Fruit fly (Drosophila melanogaster) whole organism, wandering third instar larva: Measurements from ENCODE around the gene Vinc.
A peak's percentile ranks its signal among the peaks of the same experiment; 100 is the strongest.

Experiments
- Abd-B ChIP-seq: fragments of >200 bp; optimal IDR thresholded peaks from 2 replicates; lab custom pipeline; 2017; ENCODE audit warnings: missing biosample characterization, missing genetic modification characterization
- CG32264 ChIP-seq: fragments of 200-800 bp; sonication (Bioruptor generic); optimal IDR thresholded peaks from 2 replicates; lab custom pipeline; 2016; ENCODE audit warnings: missing biosample characterization, missing genetic modification characterization
- CG9705 ChIP-seq: fragments of 200-800 bp; sonication (Bioruptor generic); optimal IDR thresholded peaks from 2 replicates; lab custom pipeline; 2018; ENCODE audit warnings: missing biosample characterization, mild to moderate bottlenecking, missing genetic modification characterization
- Dfd ChIP-seq: fragments of >200 bp; optimal IDR thresholded peaks from 2 replicates; lab custom pipeline; 2017; ENCODE audit warnings: missing biosample characterization, missing genetic modification characterization
- Dif ChIP-seq: fragments of 200-275, 200-300 bp; sonication (Bioruptor generic); optimal IDR thresholded peaks from 2 replicates; lab custom pipeline; 2018; ENCODE audit warnings: missing biosample characterization, missing genetic modification characterization; ENCODE audit not compliant: partially characterized antibody
- GATAd ChIP-seq: sonication (Bioruptor generic); optimal IDR thresholded peaks from 2 replicates; lab custom pipeline; 2016; ENCODE audit warnings: missing biosample characterization, missing genetic modification characterization
- HLH106 ChIP-seq: fragments of 200-800 bp; optimal IDR thresholded peaks from 3 replicates; lab custom pipeline; 2019; ENCODE audit warnings: missing biosample characterization, mild to moderate bottlenecking, missing genetic modification characterization, moderate library complexity
- Hnf4 ChIP-seq: fragments of 200-800 bp; sonication (Bioruptor generic); optimal IDR thresholded peaks from 2 replicates; lab custom pipeline; 2016; ENCODE audit warnings: missing biosample characterization, mild to moderate bottlenecking, missing genetic modification characterization
- Hr78 ChIP-seq: fragments of >200 bp; optimal IDR thresholded peaks from 2 replicates; lab custom pipeline; 2017; ENCODE audit warnings: missing biosample characterization, missing genetic modification characterization
- Hr83 ChIP-seq: fragments of 200-300 bp; sonication (Bioruptor generic); optimal IDR thresholded peaks from 2 replicates; lab custom pipeline; 2016; ENCODE audit warnings: missing biosample characterization, mild to moderate bottlenecking, missing genetic modification characterization, moderate library complexity; ENCODE audit not compliant: poor library complexity, severe bottlenecking
- Jra ChIP-seq: sonication (Bioruptor generic); optimal IDR thresholded peaks from 2 replicates; lab custom pipeline; 2016; ENCODE audit warnings: missing biosample characterization, missing genetic modification characterization
- Myc ChIP-seq: fragments of >200 bp; optimal IDR thresholded peaks from 2 replicates; lab custom pipeline; 2017
- N ChIP-seq: fragments of >200 bp; optimal IDR thresholded peaks from 2 replicates; lab custom pipeline; 2018; ENCODE audit warnings: missing biosample characterization, missing external identifiers, missing genetic modification characterization
- Rel ChIP-seq, 2 experiments: fragments of 200-800 bp; sonication (Bioruptor generic) in 1 of 2; optimal IDR thresholded peaks; 2 replicates in 1 of 2; 3 replicates in 1 of 2; lab custom pipeline; 2016 to 2019; ENCODE audit warnings: mild to moderate bottlenecking in 2 of 2, missing biosample characterization in 2 of 2, missing genetic modification characterization in 2 of 2, moderate library complexity in 1 of 2
- Sp1 ChIP-seq: fragments of 200-800 bp; sonication (Bioruptor generic); optimal IDR thresholded peaks from 3 replicates; lab custom pipeline; 2019; ENCODE audit warnings: missing biosample characterization, mild to moderate bottlenecking, missing genetic modification characterization, moderate library complexity
- Vsx2 ChIP-seq: fragments of 200-300, 225-300 bp; sonication (Bioruptor generic); optimal IDR thresholded peaks from 2 replicates; lab custom pipeline; 2018; ENCODE audit warnings: missing biosample characterization, missing genetic modification characterization; ENCODE audit not compliant: partially characterized antibody
- br ChIP-seq: fragments of 200-800 bp; sonication (Bioruptor generic); optimal IDR thresholded peaks from 2 replicates; lab custom pipeline; 2016; ENCODE audit warnings: missing biosample characterization, missing genetic modification characterization
- brk ChIP-seq: fragments of 200-800 bp; sonication (Bioruptor generic); optimal IDR thresholded peaks from 2 replicates; lab custom pipeline; 2016; ENCODE audit warnings: missing biosample characterization, mild to moderate bottlenecking, missing genetic modification characterization
- dl ChIP-seq, 2 experiments: fragments of 175-275, 200-275 bp in 1 of 2; fragments of 200-275 bp in 1 of 2; sonication (Bioruptor generic); optimal IDR thresholded peaks; lab custom pipeline; 2018; ENCODE audit warnings: mild to moderate bottlenecking in 2 of 2, missing biosample characterization in 2 of 2, missing genetic modification characterization in 2 of 2, moderate library complexity in 2 of 2; ENCODE audit not compliant: partially characterized antibody in 2 of 2, insufficient read depth in 1 of 2
- dsf ChIP-seq: sonication (Bioruptor generic); optimal IDR thresholded peaks from 2 replicates; lab custom pipeline; 2016; ENCODE audit warnings: missing biosample characterization, missing genetic modification characterization, borderline replicate concordance
- ey ChIP-seq: fragments of 200-800 bp; sonication (Bioruptor generic); optimal IDR thresholded peaks from 2 replicates; lab custom pipeline; 2016; ENCODE audit warnings: missing biosample characterization, missing genetic modification characterization
- foxo ChIP-seq, 2 experiments: fragments of 200-800 bp; sonication (Bioruptor generic); optimal IDR thresholded peaks; 2 replicates in 1 of 2; 3 replicates in 1 of 2; lab custom pipeline; 2016 to 2017; ENCODE audit warnings: missing biosample characterization in 2 of 2, missing genetic modification characterization in 2 of 2
- fru ChIP-seq: fragments of 200-800 bp; sonication (Bioruptor generic); optimal IDR thresholded peaks from 3 replicates; lab custom pipeline; 2016; ENCODE audit warnings: missing biosample characterization, mild to moderate bottlenecking, missing genetic modification characterization
- h ChIP-seq: fragments of 200-800 bp; sonication (Bioruptor generic); optimal IDR thresholded peaks from 3 replicates; lab custom pipeline; 2016; ENCODE audit warnings: missing biosample characterization, mild to moderate bottlenecking, missing genetic modification characterization
- jim ChIP-seq: fragments of 175-275, 200-325 bp; sonication (Bioruptor generic); optimal IDR thresholded peaks from 2 replicates; lab custom pipeline; 2016; ENCODE audit warnings: missing biosample characterization, mild to moderate bottlenecking, missing genetic modification characterization
- lola ChIP-seq: fragments of >200 bp; optimal IDR thresholded peaks from 2 replicates; lab custom pipeline; 2017; ENCODE audit warnings: missing biosample characterization, missing genetic modification characterization
- psq ChIP-seq: fragments of 200-800 bp; sonication (Bioruptor generic); optimal IDR thresholded peaks from 3 replicates; lab custom pipeline; 2017; ENCODE audit warnings: missing biosample characterization, mild to moderate bottlenecking, missing genetic modification characterization, moderate library complexity
- rgr ChIP-seq: fragments of 200-800 bp; sonication (Bioruptor generic); optimal IDR thresholded peaks from 3 replicates; lab custom pipeline; 2016; ENCODE audit warnings: missing biosample characterization, mild to moderate bottlenecking, missing genetic modification characterization
- sv ChIP-seq: fragments of 200-800 bp; sonication (Bioruptor generic); optimal IDR thresholded peaks from 3 replicates; lab custom pipeline; 2016; ENCODE audit warnings: missing biosample characterization, missing genetic modification characterization
- tai ChIP-seq: sonication (Bioruptor generic); optimal IDR thresholded peaks from 2 replicates; lab custom pipeline; 2016; ENCODE audit warnings: missing biosample characterization, missing genetic modification characterization
- woc ChIP-seq: sonication (Bioruptor generic); optimal IDR thresholded peaks from 2 replicates; lab custom pipeline; 2016; ENCODE audit warnings: missing biosample characterization, mild to moderate bottlenecking, missing genetic modification characterization

The Vinc gene

DNA sequence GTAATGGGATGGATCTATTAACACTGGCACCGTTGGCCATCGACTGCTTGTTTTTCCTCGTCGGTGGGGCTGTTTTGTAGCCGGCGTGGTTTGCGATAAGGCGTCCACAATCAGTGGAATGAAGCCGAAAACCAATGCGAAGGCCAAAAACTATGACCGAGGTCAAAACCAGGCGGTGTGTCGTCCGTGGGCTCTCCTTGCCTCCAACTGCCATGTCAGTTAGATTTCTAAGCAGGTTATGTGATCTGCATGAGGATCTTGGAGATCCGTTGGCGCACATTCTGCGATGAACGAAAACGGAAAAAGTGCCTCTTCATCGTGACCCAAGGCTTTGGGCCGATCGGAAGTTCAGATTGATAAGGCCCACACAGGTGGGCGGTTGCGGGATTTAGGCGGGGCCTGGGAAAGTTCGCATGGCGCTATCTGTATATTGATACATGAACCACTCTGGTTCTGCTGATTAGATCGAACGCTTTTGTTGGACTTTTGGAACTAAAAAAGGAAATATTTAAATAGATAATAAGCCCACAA, 47.0 kb downstream of the Vinc start, which contains the start of gene Cyp4d14:
Gene Cyp4d14 (minus strand): TSS at position 51 of the 531 bp plus-strand sequence.
- TF ChIP-seq brk (GFP tag; lab: Kevin White, UChicago) = no peak
- TF ChIP-seq CG32264 = no peak
- no peak for TF ChIP-seq rgr (GFP tag; lab: Kevin White, UChicago)
- no peak for TF ChIP-seq sv
- TF ChIP-seq Vsx2 (GFP tag; lab: Kevin White, UChicago) = no peak
- TF ChIP-seq dl (GFP tag; optimal IDR thresholded peaks at IDR 0.05; lab: Kevin White, UChicago; ENCODE audit: insufficient read depth in 1 of 2, partially characterized antibody in 2 of 2) = no peak
- TF ChIP-seq psq (GFP tag; lab: Kevin White, UChicago) = no peak
- no peak for TF ChIP-seq Rel (GFP tag; optimal IDR thresholded peaks at IDR 0.05; lab: Kevin White, UChicago)
- no peak for TF ChIP-seq Rel (tag; optimal IDR thresholded peaks at IDR 0.05; lab: Kevin White, UChicago)
- no peak for TF ChIP-seq fru (GFP tag; lab: Kevin White, UChicago)
- no peak for TF ChIP-seq Dfd (GFP tag; lab: Kevin White, UChicago)
- no peak for TF ChIP-seq woc (GFP tag; lab: Kevin White, UChicago)
- no peak for TF ChIP-seq CG9705 (GFP tag; lab: Kevin White, UChicago)
- no peak for TF ChIP-seq Hnf4
- no peak for TF ChIP-seq h
- TF ChIP-seq jim (GFP tag; lab: Kevin White, UChicago) = no peak
- no peak for TF ChIP-seq tai (GFP tag; lab: Kevin White, UChicago)
- no peak for TF ChIP-seq GATAd (GFP tag; lab: Kevin White, UChicago)
- no peak for TF ChIP-seq Dif
- no peak for TF ChIP-seq Jra (GFP tag; lab: Kevin White, UChicago)
- TF ChIP-seq dsf (GFP tag; lab: Kevin White, UChicago) = no peak

DNA sequence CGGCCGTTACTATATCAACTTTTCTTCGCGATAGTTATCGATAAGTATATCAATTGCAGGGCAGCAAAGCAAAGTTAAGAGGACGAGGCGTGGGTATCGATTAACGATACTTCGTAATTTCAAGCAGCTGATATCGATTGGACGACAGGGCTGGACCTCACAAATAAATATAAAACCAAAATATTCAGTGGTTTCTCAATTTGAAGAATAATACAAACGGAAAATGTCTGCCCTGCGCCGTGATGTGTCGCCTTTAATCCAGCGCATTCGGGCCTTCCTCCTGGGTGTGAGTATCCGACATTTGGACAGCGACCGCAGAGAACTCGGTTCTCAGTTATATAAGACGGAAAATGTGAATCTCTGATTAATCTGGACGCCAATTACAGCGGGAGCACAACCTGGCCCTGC, 49.9 kb downstream of the Vinc start, which contains the start of gene ND-B14.5A:
Gene ND-B14.5A (plus strand): TSS at position 107 of the 408 bp plus-strand sequence.
- TF ChIP-seq br (no peak), foxo (GFP tag; optimal IDR thresholded peaks at IDR 0.05; lab: Kevin White, UChicago) (no peak), dsf (GFP tag; lab: Kevin White, UChicago) (no peak), CG32264 (no peak)

DNA sequence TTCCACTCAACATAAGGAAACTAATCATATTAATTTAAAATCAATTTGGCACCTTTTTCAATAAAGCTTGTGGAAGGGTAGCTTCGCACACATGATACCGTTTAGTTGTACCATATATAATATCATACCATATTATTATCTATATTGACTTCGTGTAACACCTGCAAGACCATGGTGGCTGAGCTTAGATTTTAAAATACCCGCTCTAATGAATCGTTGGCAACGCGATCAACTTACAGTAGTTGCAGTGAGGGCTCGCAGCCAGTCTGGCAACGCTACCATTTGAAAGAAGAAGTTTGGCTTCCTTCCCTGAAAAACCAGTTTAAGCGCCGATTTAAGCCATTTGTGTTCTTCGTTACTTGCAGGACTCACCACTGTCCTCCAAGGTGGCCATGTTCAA, 51.9 kb downstream of the Vinc start:
- peak; percentile 60 for TF ChIP-seq Myc (lab: Kevin White, UChicago)
- TF ChIP-seq Hr83 (GFP tag; lab: Kevin White, UChicago) = no peak

DNA sequence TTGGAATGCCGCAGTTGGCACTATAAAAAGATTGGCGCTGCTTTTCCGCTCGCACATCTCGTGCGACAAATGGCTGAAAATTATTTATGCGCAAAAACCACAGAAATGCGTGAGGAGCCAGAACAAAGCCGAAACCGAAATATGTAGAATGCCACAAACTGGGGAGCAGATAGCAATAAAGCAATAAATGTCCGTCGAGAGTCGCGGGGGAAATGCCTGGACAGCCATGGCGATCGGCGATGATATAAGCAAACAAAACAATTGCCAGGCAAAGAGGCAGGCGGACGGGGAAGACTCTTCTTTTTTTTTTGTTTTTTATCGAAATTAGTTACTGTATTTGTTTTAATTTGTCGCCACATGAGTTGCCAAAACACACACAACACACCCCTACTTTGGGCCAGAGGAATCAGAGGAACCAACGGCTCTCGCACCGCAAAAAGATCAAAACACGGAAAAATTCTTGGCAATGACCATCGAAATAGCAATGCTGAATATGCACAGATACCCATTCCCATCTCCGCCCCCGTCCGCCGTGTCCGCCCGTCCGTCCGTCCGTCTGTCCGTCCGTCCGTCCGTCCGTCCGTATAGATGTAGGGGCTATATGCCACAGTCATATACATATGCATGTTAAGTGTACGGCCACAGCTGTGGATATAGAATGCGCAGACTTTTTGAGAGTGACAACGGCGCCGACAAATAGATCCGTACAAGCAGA, 53.7 kb downstream of the Vinc start:
- TF ChIP-seq Myc (lab: Kevin White, UChicago) (no peak), Hnf4 (no peak), jim (GFP tag; lab: Kevin White, UChicago) (no peak), CG9705 (GFP tag; lab: Kevin White, UChicago) (no peak), HLH106 (tag; lab: Kevin White, UChicago) (no peak)

DNA sequence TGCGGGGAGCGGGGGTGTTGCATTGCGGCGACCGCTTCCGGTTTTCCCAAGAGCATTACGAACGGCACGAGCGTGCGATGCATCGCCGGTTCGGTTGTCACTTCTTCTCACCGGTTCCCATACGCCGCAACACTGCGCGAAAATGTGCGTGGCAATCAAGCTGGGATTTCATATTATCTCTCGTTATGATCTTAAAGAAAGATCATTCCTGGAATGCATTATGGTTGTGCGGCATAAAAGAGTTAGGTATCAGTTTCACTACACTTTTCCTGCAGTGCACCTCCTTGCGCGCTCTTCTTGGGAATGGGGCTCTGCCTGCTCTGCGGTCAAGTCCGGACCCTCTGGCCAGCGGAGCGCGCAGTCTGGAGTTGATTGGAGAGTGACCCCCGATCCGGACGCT, 56.2 kb downstream of the Vinc start:
- TF ChIP-seq h (no peak), GATAd (GFP tag; lab: Kevin White, UChicago) (no peak), Dif (no peak), psq (GFP tag; lab: Kevin White, UChicago) (no peak), CG9705 (GFP tag; lab: Kevin White, UChicago) (no peak), Abd-B (GFP tag; lab: Kevin White, UChicago) (no peak), CG32264 (no peak)

DNA sequence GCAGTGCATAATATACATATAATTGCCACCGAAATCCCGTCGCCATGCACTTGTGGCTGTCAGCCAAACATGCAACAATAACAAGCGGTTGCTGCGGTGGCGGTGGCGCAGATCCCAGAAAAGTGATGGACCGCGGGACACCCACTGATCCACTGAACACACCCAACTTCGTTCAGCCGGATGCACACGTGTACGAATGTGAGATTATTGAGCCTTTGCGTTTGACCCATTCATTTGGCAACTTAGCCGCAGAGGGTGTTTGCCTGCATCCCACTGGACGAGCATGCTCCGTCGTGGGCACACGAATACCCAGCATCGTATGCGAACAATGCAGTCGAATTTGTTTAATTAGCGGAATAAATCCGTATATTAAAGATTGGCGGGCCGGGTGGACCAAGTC, 57.0 kb downstream of the Vinc start:
- TF ChIP-seq lola (no peak), CG32264 (no peak), ey (GFP tag; lab: Kevin White, UChicago) (no peak), Hnf4 (no peak), tai (GFP tag; lab: Kevin White, UChicago) (no peak), sv (no peak), Sp1 (GFP tag; lab: Kevin White, UChicago) (no peak), woc (GFP tag; lab: Kevin White, UChicago) (no peak), Hr78 (no peak), jim (GFP tag; lab: Kevin White, UChicago) (no peak), GATAd (GFP tag; lab: Kevin White, UChicago) (no peak), Hr83 (GFP tag; lab: Kevin White, UChicago) (no peak), Myc (lab: Kevin White, UChicago) (no peak), Rel (GFP tag; optimal IDR thresholded peaks at IDR 0.05; lab: Kevin White, UChicago) (no peak), Rel (tag; optimal IDR thresholded peaks at IDR 0.05; lab: Kevin White, UChicago) (no peak), psq (GFP tag; lab: Kevin White, UChicago) (no peak), N (no peak)
